Worm (Caenorhabditis elegans): ENCODE data around the gene K08D10.14.
A peak's percentile ranks its signal among the peaks of the same experiment; 100 is the strongest.

DNA sequence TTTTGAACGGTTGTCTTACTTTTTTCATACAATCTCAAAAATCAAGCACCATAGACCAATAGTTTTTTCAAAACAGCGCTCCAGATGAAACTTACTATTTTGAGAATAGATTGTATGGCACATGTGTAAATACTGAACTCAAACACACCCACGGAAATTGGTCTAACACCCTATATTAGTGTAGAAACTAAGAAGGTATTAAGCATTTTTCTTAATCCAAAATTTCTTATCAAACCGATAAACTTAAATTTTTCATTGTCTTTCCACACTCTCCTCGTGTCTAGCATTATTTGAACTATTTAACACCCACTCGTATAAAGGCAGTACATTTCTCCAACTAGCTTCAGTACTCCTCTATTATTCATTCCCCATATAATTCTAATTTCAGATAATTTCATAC, 4.6 kb upstream of the K08D10.14 start:
- TF ChIP-seq lsy-2 (tag; optimal IDR thresholded peaks at IDR 0.05) (no peak), lir-3 (tag; optimal IDR thresholded peaks at IDR 0.05) (no peak), zip-2 (tag; optimal IDR thresholded peaks at IDR 0.05) (no peak), pqm-1 (tag; optimal IDR thresholded peaks at IDR 0.05) (peak; percentile 27), nhr-77 (tag; optimal IDR thresholded peaks at IDR 0.05) (no peak), nhr-6 (tag; optimal IDR thresholded peaks at IDR 0.05) (no peak)

Measured in whole organism, L4 larva.